Worm (Caenorhabditis elegans) whole organism, L4/young adult: ENCODE data around the gene F52E1.5.
A peak's percentile ranks its signal among the peaks of the same experiment; 100 is the strongest.
"Not testable (repeated sequence)": the region's sequence is repeated elsewhere in the genome, so short reads cannot be mapped to it uniquely, and the experiment has no call there.

Source experiments
- W03F9.2 ChIP-seq: fragments of 150-350 bp; optimal IDR thresholded peaks from 2 replicates; lab custom pipeline; 2014; ENCODE audit warnings: missing biosample characterization, missing genetic modification characterization
- dao-5 ChIP-seq: sonication (generic microtip); optimal IDR thresholded peaks from 2 replicates; lab custom pipeline; 2016; ENCODE audit warnings: missing genotype, missing genetic modification characterization, moderate library complexity, missing compliant biosample characterization
- him-1 ChIP-seq: sonication (generic microtip); optimal IDR thresholded peaks from 2 replicates; lab custom pipeline; 2016; ENCODE audit warnings: missing genotype, missing genetic modification reagents, missing genetic modification characterization, missing compliant biosample characterization

F52E1.5 gene

ce11 chrV:8379206-8379605 lies at the start of gene F52E1.5:
Gene F52E1.5, plus strand, starts transcription at chrV:8379506.
- TF ChIP-seq dao-5 (no peak), him-1 (tag; lab: Kevin White, UChicago) (no peak), W03F9.2 (tag; lab: Kevin White, UChicago) (no peak)

ce11 chrV:8334360-8334759 lies 44.9 kb upstream of the F52E1.5 start, which contains the start of gene tmd-2:
Gene tmd-2, plus strand, starts transcription at chrV:8334660.
- TF ChIP-seq dao-5: no peak
- no peak for TF ChIP-seq him-1 (tag; lab: Kevin White, UChicago)
- no peak for TF ChIP-seq W03F9.2 (tag; lab: Kevin White, UChicago)

ce11 chrV:8335620-8336019 lies 43.7 kb upstream of the F52E1.5 start:
- no peak for TF ChIP-seq dao-5
- no peak for TF ChIP-seq him-1 (tag; lab: Kevin White, UChicago)
- TF ChIP-seq W03F9.2 (tag; lab: Kevin White, UChicago): no peak

- not testable (repeated sequence) for TF ChIP-seq W03F9.2 (tag; lab: Kevin White, UChicago); dao-5; him-1 (tag; lab: Kevin White, UChicago)
Measured at ce11 chrV:8340924-8341323, 38.4 kb upstream of the F52E1.5 start, which contains the start of gene C08D8.7. Gene C08D8.7, plus strand, starts transcription at chrV:8341224.

- TF ChIP-seq him-1 (tag; lab: Kevin White, UChicago): no peak
- no peak for TF ChIP-seq W03F9.2 (tag; lab: Kevin White, UChicago)
- TF ChIP-seq dao-5: no peak
Measured at ce11 chrV:8342416-8342815, 36.9 kb upstream of the F52E1.5 start.

ce11 chrV:8345436-8345835 lies 33.9 kb upstream of the F52E1.5 start, which contains the start of gene C08D8.1:
Gene C08D8.1, plus strand, starts transcription at chrV:8345759.
- TF ChIP-seq him-1 (tag; lab: Kevin White, UChicago) (no peak), dao-5 (no peak), W03F9.2 (tag; lab: Kevin White, UChicago) (no peak)

ce11 chrV:8348959-8349389 lies 30.3 kb upstream of the F52E1.5 start:
- TF ChIP-seq W03F9.2 (tag; lab: Kevin White, UChicago) (peak; percentile 67), him-1 (tag; lab: Kevin White, UChicago) (peak; percentile 50), dao-5 (no peak)

ce11 chrV:8349950-8350349 lies 29.4 kb upstream of the F52E1.5 start:
- TF ChIP-seq dao-5 (no peak), W03F9.2 (tag; lab: Kevin White, UChicago) (no peak), him-1 (tag; lab: Kevin White, UChicago) (no peak)

ce11 chrV:8351371-8351770 lies 27.9 kb upstream of the F52E1.5 start, which contains the start of gene srsx-22:
Gene srsx-22, plus strand, starts transcription at chrV:8351671.
- TF ChIP-seq dao-5 (no peak), W03F9.2 (tag; lab: Kevin White, UChicago) (no peak), him-1 (tag; lab: Kevin White, UChicago) (no peak)

ce11 chrV:8355435-8356212 lies 23.7 kb upstream of the F52E1.5 start, which contains the start of gene mom-2:
Gene mom-2, plus strand, starts transcription at chrV:8355988.
- TF ChIP-seq W03F9.2 (tag; lab: Kevin White, UChicago) (no peak), him-1 (tag; lab: Kevin White, UChicago) (no peak), dao-5 (no peak)

ce11 chrV:8357756-8358155 lies 21.6 kb upstream of the F52E1.5 start:
- TF ChIP-seq dao-5: no peak
- TF ChIP-seq W03F9.2 (tag; lab: Kevin White, UChicago): no peak

- no peak for TF ChIP-seq W03F9.2 (tag; lab: Kevin White, UChicago)
- no peak for TF ChIP-seq dao-5
- no peak for TF ChIP-seq him-1 (tag; lab: Kevin White, UChicago)
Measured at ce11 chrV:8358702-8359101, 20.6 kb upstream of the F52E1.5 start.

ce11 chrV:8359113-8359564 lies 20.2 kb upstream of the F52E1.5 start, which contains the start of gene mpdu-1:
Gene mpdu-1, minus strand, starts transcription at chrV:8359163.
- TF ChIP-seq W03F9.2 (tag; lab: Kevin White, UChicago): peak; percentile 83
- no peak for TF ChIP-seq dao-5
- TF ChIP-seq him-1 (tag; lab: Kevin White, UChicago): no peak

ce11 chrV:8359792-8360191 lies 19.5 kb upstream of the F52E1.5 start, which contains the start of gene F38E1.6:
Gene F38E1.6, plus strand, starts transcription at chrV:8360092.
- no peak for TF ChIP-seq him-1 (tag; lab: Kevin White, UChicago)
- no peak for TF ChIP-seq W03F9.2 (tag; lab: Kevin White, UChicago)
- TF ChIP-seq dao-5: no peak
